Worm (Caenorhabditis elegans): ENCODE measurements around the gene eef-1A.1.

eef-1A.1 gene

DNA sequence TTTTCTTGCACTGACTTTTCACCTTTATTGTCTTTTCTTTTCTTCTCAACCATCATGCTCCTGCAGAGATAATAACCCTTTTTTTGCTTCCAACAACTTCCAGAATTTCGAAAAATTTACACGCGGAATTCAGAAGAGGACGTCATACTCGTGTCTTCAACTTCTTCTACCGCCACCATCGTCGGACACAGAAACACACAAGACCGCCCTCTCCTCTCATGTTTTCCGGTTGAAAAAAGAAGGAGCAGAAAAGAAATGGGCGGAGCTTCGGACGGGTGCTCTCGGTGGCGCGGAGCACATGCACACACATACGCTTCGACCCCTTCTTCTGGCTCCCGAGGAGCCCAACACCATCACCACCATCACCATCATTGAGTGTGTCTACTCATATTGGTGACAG lies 37.3 kb upstream of the eef-1A.1 start, which contains the start of gene lgc-38:
TSS of gene lgc-38 (plus strand) at position 301 of the 400 bp plus-strand sequence.
- TF ChIP-seq gmeb-1 (tag; optimal IDR thresholded peaks at IDR 0.05) (no peak), dmd-4 (tag; optimal IDR thresholded peaks at IDR 0.05) (no peak), nhr-21 (tag; optimal IDR thresholded peaks at IDR 0.05) (no peak), ama-1 (optimal IDR thresholded peaks at IDR 0.05) (no peak), alr-1 (tag; optimal IDR thresholded peaks at IDR 0.05) (no peak), mab-5 (tag; optimal IDR thresholded peaks at IDR 0.05) (no peak), ztf-1 (GFP tag; conservative IDR thresholded peaks at IDR 0.05) (no peak), F13H6.1 (tag; optimal IDR thresholded peaks at IDR 0.05) (no peak), nhr-12 (tag; optimal IDR thresholded peaks at IDR 0.05) (no peak), unc-62 (GFP tag; optimal IDR thresholded peaks at IDR 0.05) (no peak), nhr-129 (tag; optimal IDR thresholded peaks at IDR 0.05) (no peak), sma-9 (GFP tag; optimal IDR thresholded peaks at IDR 0.05) (no peak), sma-9 (tag; optimal IDR thresholded peaks at IDR 0.05) (no peak), nhr-11 (tag; optimal IDR thresholded peaks at IDR 0.05) (no peak), nhr-77 (tag; optimal IDR thresholded peaks at IDR 0.05) (no peak), elt-1 (tag; optimal IDR thresholded peaks at IDR 0.05) (no peak), mdl-1 (tag; optimal IDR thresholded peaks at IDR 0.05) (no peak)

DNA sequence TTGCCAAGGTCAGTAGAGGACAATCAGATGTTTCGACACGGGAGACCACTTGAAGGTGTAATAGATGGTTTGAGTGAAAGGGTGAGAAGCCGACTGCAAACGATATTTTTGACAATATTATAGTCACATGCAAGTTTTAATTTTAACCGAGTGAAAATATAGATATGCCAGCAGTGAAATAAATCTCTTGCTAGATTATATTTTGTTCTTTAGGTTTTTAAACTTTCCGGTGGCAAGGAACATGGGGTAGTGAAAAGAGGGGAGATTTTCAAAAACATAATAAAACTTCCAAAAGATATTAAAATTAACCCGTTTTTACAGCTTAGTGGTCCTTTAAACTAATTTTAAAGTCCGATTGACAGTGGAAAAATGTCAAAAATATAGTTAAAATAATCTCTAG lies 33.8 kb upstream of the eef-1A.1 start, which contains the start of gene C06E8.5:
TSS of gene C06E8.5 (minus strand) at position 101 of the 400 bp plus-strand sequence.
- TF ChIP-seq nhr-10 (tag; optimal IDR thresholded peaks at IDR 0.05): no peak
- peak; percentile 23 for TF ChIP-seq nhr-25 (tag; optimal IDR thresholded peaks at IDR 0.05)
- no peak for TF ChIP-seq elt-3 (tag; optimal IDR thresholded peaks at IDR 0.05)

DNA sequence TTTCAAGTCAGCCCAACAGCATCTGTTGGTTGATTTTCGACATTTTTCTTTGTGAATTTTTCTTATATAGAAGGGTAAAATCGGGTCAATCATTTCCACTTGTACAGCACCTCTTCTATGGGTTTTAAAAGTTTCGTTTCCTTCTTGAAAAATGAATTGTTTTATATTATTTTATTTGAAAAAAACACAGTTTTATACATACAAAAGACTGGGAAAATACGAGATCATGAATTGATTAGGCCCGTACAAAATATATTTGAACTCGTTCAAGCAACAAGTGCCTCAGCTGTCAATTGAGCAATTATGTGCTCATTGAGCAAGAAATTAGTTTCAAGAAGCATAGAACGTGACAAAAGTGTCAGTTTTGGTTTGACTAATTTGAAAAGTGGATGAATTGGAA lies 30.6 kb upstream of the eef-1A.1 start:
- TF ChIP-seq egl-27 (tag; optimal IDR thresholded peaks at IDR 0.05) (no peak), mbf-1 (tag; optimal IDR thresholded peaks at IDR 0.05) (no peak), dmd-4 (tag; optimal IDR thresholded peaks at IDR 0.05) (no peak)

DNA sequence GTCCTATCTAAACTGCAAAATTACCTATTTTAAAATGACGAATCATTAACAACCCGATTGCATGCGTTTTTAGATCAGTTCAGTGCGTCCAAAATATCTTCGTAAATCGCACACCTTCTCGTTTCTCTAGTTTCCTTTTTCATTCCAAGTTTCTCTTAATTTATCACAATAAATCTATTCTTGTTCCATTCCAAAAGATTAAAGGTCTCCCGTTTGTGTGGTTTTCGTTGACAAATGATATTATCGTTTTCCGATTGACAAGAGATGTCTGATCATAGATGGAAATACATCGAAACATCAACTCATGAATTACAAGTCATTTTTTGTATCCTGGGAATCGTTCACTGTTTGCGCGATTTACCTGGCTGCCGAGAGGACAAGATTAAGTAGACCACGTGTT lies 21.7 kb upstream of the eef-1A.1 start:
- no peak for TF ChIP-seq egl-27 (tag; optimal IDR thresholded peaks at IDR 0.05)
- TF ChIP-seq sma-9 (GFP tag; optimal IDR thresholded peaks at IDR 0.05): peak; percentile 32
- no peak for TF ChIP-seq sma-9 (tag; optimal IDR thresholded peaks at IDR 0.05)
- peak; percentile 42 for TF ChIP-seq nhr-21 (tag; optimal IDR thresholded peaks at IDR 0.05)
- TF ChIP-seq elt-1 (tag; optimal IDR thresholded peaks at IDR 0.05): no peak
- no peak for TF ChIP-seq unc-62 (GFP tag; optimal IDR thresholded peaks at IDR 0.05)
- no peak for TF ChIP-seq ztf-4 (tag; optimal IDR thresholded peaks at IDR 0.05)

DNA sequence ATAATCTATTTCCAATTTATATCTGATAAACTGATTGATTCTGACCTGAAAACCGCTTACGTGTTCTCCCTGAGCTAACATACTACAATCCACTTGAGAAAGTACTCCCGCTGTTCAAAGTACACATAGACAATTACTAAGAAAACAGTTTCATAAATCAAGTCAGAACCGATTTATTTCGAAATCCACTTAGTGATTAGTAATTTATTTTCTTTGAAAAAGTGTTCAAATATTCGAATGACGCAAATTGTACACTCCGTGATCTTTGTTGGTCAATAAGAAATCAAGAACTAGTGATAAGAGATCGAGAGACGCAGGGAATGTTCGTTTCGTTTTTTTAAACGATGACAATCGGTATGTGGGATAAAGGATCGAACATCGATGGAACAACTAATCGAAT lies 21.0 kb upstream of the eef-1A.1 start:
- TF ChIP-seq lin-13 (GFP tag; optimal IDR thresholded peaks at IDR 0.05): no peak
- TF ChIP-seq fos-1 (tag; optimal IDR thresholded peaks at IDR 0.05): peak; percentile 52
- peak; percentile 42 for TF ChIP-seq F13H6.1 (tag; optimal IDR thresholded peaks at IDR 0.05)
- TF ChIP-seq nhr-21 (tag; optimal IDR thresholded peaks at IDR 0.05): no peak
- no peak for TF ChIP-seq nhr-77 (tag; optimal IDR thresholded peaks at IDR 0.05)
- no peak for TF ChIP-seq mab-5 (tag; optimal IDR thresholded peaks at IDR 0.05)
- TF ChIP-seq nhr-129 (tag; optimal IDR thresholded peaks at IDR 0.05): no peak

DNA sequence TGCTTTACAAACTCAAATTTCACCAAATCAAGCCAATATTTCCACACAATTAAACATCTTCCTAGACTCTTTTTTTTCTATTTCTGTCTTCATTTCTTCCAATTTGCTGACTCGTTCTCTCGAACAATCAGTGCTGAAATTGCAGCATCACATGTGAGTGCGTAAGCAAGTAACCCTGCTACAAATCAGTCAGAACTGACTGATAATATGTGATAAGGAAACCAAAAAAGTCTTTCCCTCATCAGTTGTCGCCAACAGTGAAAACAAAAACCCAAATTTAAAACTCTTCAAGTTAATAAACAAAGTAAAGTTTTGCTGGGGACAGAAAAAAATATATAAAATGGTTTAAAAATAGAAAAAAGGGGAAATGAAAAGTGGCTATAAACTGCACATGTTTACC lies 20.0 kb upstream of the eef-1A.1 start:
- no peak for TF ChIP-seq nhr-10 (tag; optimal IDR thresholded peaks at IDR 0.05)
- TF ChIP-seq mbf-1 (tag; optimal IDR thresholded peaks at IDR 0.05): no peak
- no peak for TF ChIP-seq nhr-25 (tag; optimal IDR thresholded peaks at IDR 0.05)
- TF ChIP-seq fos-1 (tag; optimal IDR thresholded peaks at IDR 0.05): peak; percentile 90
- TF ChIP-seq alr-1 (tag; optimal IDR thresholded peaks at IDR 0.05): no peak
- TF ChIP-seq gmeb-1 (tag; optimal IDR thresholded peaks at IDR 0.05): peak; percentile 37
- no peak for TF ChIP-seq C34F6.9 (tag; optimal IDR thresholded peaks at IDR 0.05)
- TF ChIP-seq lin-13 (GFP tag; optimal IDR thresholded peaks at IDR 0.05): no peak
- no peak for TF ChIP-seq dmd-4 (tag; optimal IDR thresholded peaks at IDR 0.05)
- no peak for TF ChIP-seq ztf-1 (GFP tag; conservative IDR thresholded peaks at IDR 0.05)
- TF ChIP-seq lin-39 (tag; optimal IDR thresholded peaks at IDR 0.05): no peak

DNA sequence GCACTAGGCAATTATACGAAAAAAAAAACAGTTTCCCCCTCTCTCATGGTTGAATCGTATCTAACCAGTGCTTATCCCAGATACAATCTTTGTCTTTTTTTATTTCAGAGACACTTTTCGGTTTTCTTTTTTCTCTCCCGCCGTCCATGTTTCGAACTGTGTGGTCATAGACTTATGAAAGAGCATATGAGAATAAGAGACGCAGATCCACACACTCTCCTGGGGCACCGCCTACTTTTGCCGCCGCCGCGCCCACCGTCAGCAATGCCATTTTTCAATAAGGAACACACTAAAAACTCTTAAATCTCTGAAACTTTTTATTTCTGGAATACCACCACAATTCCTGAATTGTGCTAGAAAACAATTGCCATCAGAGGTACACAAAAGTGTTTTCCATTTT lies 18.4 kb upstream of the eef-1A.1 start, which contains the start of gene prk-1:
TSS of gene prk-1 (plus strand) at position 269 of the 400 bp plus-strand sequence.
- TF ChIP-seq alr-1 (tag; optimal IDR thresholded peaks at IDR 0.05): no peak
- TF ChIP-seq elt-3 (tag; optimal IDR thresholded peaks at IDR 0.05): no peak
- TF ChIP-seq lin-39 (tag; optimal IDR thresholded peaks at IDR 0.05): no peak
- no peak for TF ChIP-seq nhr-10 (tag; optimal IDR thresholded peaks at IDR 0.05)
- TF ChIP-seq ztf-1 (GFP tag; conservative IDR thresholded peaks at IDR 0.05): no peak
- no peak for TF ChIP-seq ztf-4 (tag; optimal IDR thresholded peaks at IDR 0.05)
- TF ChIP-seq blmp-1 (tag; optimal IDR thresholded peaks at IDR 0.05; ENCODE audit: insufficient read depth): no peak
- TF ChIP-seq aly-2 (tag; optimal IDR thresholded peaks at IDR 0.05): no peak
- no peak for TF ChIP-seq lin-11 (tag; optimal IDR thresholded peaks at IDR 0.05)
- TF ChIP-seq unc-55 (GFP tag; optimal IDR thresholded peaks at IDR 0.05): no peak
- no peak for TF ChIP-seq sma-3 (GFP tag; optimal IDR thresholded peaks at IDR 0.05)
- TF ChIP-seq ztf-11 (tag; optimal IDR thresholded peaks at IDR 0.05): no peak
- no peak for TF ChIP-seq unc-62 (GFP tag; optimal IDR thresholded peaks at IDR 0.05)
- no peak for TF ChIP-seq nhr-11 (tag; optimal IDR thresholded peaks at IDR 0.05)
- TF ChIP-seq ceh-16 (tag; optimal IDR thresholded peaks at IDR 0.05): no peak
- TF ChIP-seq Y55F3AM.14 (GFP tag; optimal IDR thresholded peaks at IDR 0.05): no peak
- no peak for TF ChIP-seq nhr-6 (tag; optimal IDR thresholded peaks at IDR 0.05)
- no peak for TF ChIP-seq mab-5 (tag; optimal IDR thresholded peaks at IDR 0.05)
- no peak for TF ChIP-seq ceh-82 (tag; optimal IDR thresholded peaks at IDR 0.05)
